Worm (Caenorhabditis elegans) whole organism, mixed stage, embryonic: ENCODE results near the gene clec-255.

ENCODE experiments used
- M03D4.4 ChIP-seq: sonication (generic microtip); optimal IDR thresholded peaks from 2 replicates; lab custom pipeline; 2017; ENCODE audit warnings: mild to moderate bottlenecking, missing genetic modification characterization, missing compliant biosample characterization
- blmp-1 ChIP-seq: fragments of 150-350 bp; optimal IDR thresholded peaks from 2 replicates; lab custom pipeline; 2014; ENCODE audit warnings: missing biosample characterization, missing genetic modification characterization
- ceh-39 ChIP-seq: fragments of 150-350 bp; optimal IDR thresholded peaks from 2 replicates; lab custom pipeline; 2014; ENCODE audit warnings: missing biosample characterization, missing genetic modification characterization
- ceh-43 ChIP-seq: fragments of 200-800 bp; sonication (Bioruptor generic); optimal IDR thresholded peaks from 2 replicates; lab custom pipeline; 2018; ENCODE audit warnings: mild to moderate bottlenecking, missing genetic modification characterization, moderate library complexity, missing compliant biosample characterization
- ceh-83 ChIP-seq: fragments of 200-800 bp; sonication (Bioruptor generic); optimal IDR thresholded peaks from 2 replicates; lab custom pipeline; 2018; ENCODE audit warnings: mild to moderate bottlenecking, missing genetic modification characterization, missing compliant biosample characterization
- ces-1 ChIP-seq: fragments of 150-350 bp; optimal IDR thresholded peaks from 2 replicates; lab custom pipeline; 2014; ENCODE audit warnings: missing biosample characterization, missing genetic modification reagents, missing genetic modification characterization
- cnd-1 ChIP-seq: fragments of 200-800 bp; sonication (Bioruptor generic); optimal IDR thresholded peaks from 2 replicates; lab custom pipeline; 2018; ENCODE audit warnings: mild to moderate bottlenecking, missing genetic modification characterization, missing compliant biosample characterization
- elt-1 ChIP-seq: sonication (generic microtip); optimal IDR thresholded peaks from 2 replicates; lab custom pipeline; 2017; ENCODE audit warnings: missing genetic modification characterization, mild to moderate bottlenecking, missing compliant biosample characterization, antibody characterized with exemption, moderate library complexity, borderline replicate concordance; ENCODE audit not compliant: insufficient read depth
- elt-3 ChIP-seq: fragments of 150-350 bp; optimal IDR thresholded peaks from 2 replicates; lab custom pipeline; 2014; ENCODE audit warnings: missing biosample characterization, missing genetic modification characterization
- flh-1 ChIP-seq: fragments of 200-800 bp; sonication (Bioruptor generic); optimal IDR thresholded peaks from 2 replicates; lab custom pipeline; 2018; ENCODE audit warnings: mild to moderate bottlenecking, missing genetic modification characterization, moderate library complexity, missing compliant biosample characterization
- hlh-1 ChIP-seq: fragments of 150-350 bp; optimal IDR thresholded peaks from 2 replicates; lab custom pipeline; 2014; ENCODE audit warnings: missing biosample characterization, missing genetic modification reagents, missing genetic modification characterization
- lin-13 ChIP-seq: fragments of 150-350 bp; optimal IDR thresholded peaks from 2 replicates; lab custom pipeline; 2014; ENCODE audit warnings: missing biosample characterization, missing genetic modification characterization
- lin-32 ChIP-seq: fragments of 200-800 bp; sonication (Bioruptor generic); optimal IDR thresholded peaks from 2 replicates; lab custom pipeline; 2018; ENCODE audit warnings: mild to moderate bottlenecking, missing genetic modification characterization, missing compliant biosample characterization
- lsy-2 ChIP-seq: fragments of 150-350 bp; optimal IDR thresholded peaks from 2 replicates; lab custom pipeline; 2014; ENCODE audit warnings: missing biosample characterization, missing genetic modification characterization
- mab-5 ChIP-seq: fragments of 150-350 bp; optimal IDR thresholded peaks from 2 replicates; lab custom pipeline; 2014; ENCODE audit warnings: missing biosample characterization, missing genetic modification characterization
- mep-1 ChIP-seq: fragments of 150-350 bp; optimal IDR thresholded peaks from 2 replicates; lab custom pipeline; 2017; ENCODE audit warnings: missing biosample characterization, missing genetic modification reagents, missing genetic modification characterization, inconsistent platforms
- mls-2 ChIP-seq: sonication (generic microtip); optimal IDR thresholded peaks from 2 replicates; lab custom pipeline; 2016; ENCODE audit warnings: mild to moderate bottlenecking, missing genetic modification characterization, moderate library complexity, missing compliant biosample characterization
- nhr-2 ChIP-seq: fragments of 150-350 bp; optimal IDR thresholded peaks from 2 replicates; lab custom pipeline; 2014; ENCODE audit warnings: missing biosample characterization, missing genetic modification characterization
- nhr-237 ChIP-seq: fragments of 150-350 bp; optimal IDR thresholded peaks from 2 replicates; lab custom pipeline; 2014; ENCODE audit warnings: missing biosample characterization, missing genetic modification characterization
- nhr-28 ChIP-seq: fragments of 150-350 bp; optimal IDR thresholded peaks from 2 replicates; lab custom pipeline; 2014; ENCODE audit warnings: missing biosample characterization, missing genetic modification characterization
- pha-4 ChIP-seq: fragments of 150-350 bp; optimal IDR thresholded peaks from 2 replicates; lab custom pipeline; 2018; ENCODE audit warnings: missing biosample characterization, missing genetic modification reagents, missing genetic modification characterization
- sem-2 ChIP-seq: fragments of 200-800 bp; sonication (Bioruptor generic); optimal IDR thresholded peaks from 2 replicates; lab custom pipeline; 2018; ENCODE audit warnings: mild to moderate bottlenecking, missing genetic modification characterization, missing compliant biosample characterization
- snpc-4 ChIP-seq: fragments of 150-350 bp; optimal IDR thresholded peaks from 2 replicates; lab custom pipeline; 2014; ENCODE audit warnings: missing biosample characterization, missing genetic modification characterization
- sptf-1 ChIP-seq: sonication (generic microtip); optimal IDR thresholded peaks from 2 replicates; lab custom pipeline; 2017; ENCODE audit warnings: mild to moderate bottlenecking, missing genetic modification characterization, moderate library complexity, missing compliant biosample characterization
- tbx-8 ChIP-seq: fragments of 200-800 bp; sonication (Bioruptor generic); optimal IDR thresholded peaks from 2 replicates; lab custom pipeline; 2018; ENCODE audit warnings: mild to moderate bottlenecking, missing genetic modification characterization, moderate library complexity, missing compliant biosample characterization
- unc-120 ChIP-seq: sonication (generic microtip); optimal IDR thresholded peaks from 2 replicates; lab custom pipeline; 2017; ENCODE audit warnings: missing genetic modification characterization, missing compliant biosample characterization; ENCODE audit not compliant: poor library complexity, severe bottlenecking
- unc-62 ChIP-seq: fragments of 150-350 bp; optimal IDR thresholded peaks from 2 replicates; lab custom pipeline; 2014; ENCODE audit warnings: missing biosample characterization, missing genetic modification reagents, missing genetic modification characterization

clec-255 gene

DNA sequence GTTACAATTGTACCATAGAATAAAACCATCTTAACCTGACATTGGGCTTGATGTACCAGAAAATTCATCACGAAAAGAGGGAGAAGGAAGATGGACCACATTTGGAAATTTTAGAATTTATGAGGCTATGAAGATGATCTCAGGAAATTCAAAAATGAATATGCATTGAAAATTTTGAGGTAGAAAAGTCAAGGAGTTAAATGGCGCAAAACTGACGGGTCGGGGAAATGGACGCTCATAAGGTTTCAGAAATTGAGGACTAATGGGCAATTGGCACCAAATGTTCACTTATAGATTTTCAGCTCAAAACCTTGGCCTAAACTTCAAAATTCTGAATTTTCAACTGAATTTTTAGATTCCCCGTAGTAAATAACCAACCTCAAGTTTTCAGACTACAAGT lies at the start of gene clec-255:
Gene clec-255 (minus strand): TSS at position 101 of the 400 bp plus-strand sequence.
- no peak for TF ChIP-seq mep-1 (tag; lab: Kevin White, UChicago)
- TF ChIP-seq cnd-1 (tag; lab: Kevin White, UChicago) = no peak
- TF ChIP-seq ces-1 (GFP tag; lab: Kevin White, UChicago) = no peak
- no peak for TF ChIP-seq unc-62 (GFP tag; lab: Kevin White, UChicago)
- TF ChIP-seq lsy-2 (tag; lab: Kevin White, UChicago) = no peak
- no peak for TF ChIP-seq ceh-83 (GFP tag; lab: Kevin White, UChicago)
- no peak for TF ChIP-seq nhr-237 (tag; lab: Kevin White, UChicago)
- no peak for TF ChIP-seq ceh-43
- no peak for TF ChIP-seq unc-120 (tag; lab: Kevin White, UChicago)
- TF ChIP-seq M03D4.4 (tag; lab: Kevin White, UChicago) = no peak

DNA sequence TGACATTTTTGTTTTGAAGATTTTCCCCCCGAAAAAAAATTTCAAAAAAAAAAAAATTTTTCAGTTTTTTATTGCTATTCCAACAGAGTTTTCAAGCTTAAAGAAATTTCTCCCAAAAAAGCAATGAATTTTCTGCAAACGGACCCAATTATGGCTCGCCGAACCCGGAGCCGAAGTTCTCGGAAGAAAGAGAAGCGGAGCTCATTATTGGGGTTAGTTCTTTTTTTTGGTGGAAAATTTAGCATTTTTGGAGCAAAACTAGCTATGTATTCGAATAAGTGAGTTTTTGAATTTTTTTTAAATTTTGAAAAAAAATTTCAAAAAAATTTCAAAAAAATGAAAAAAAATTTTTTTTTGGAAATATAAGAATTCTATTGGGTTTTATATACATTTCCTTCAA lies 49.1 kb upstream of the clec-255 start, which contains the start of gene ncs-5:
Gene ncs-5 (plus strand): TSS at position 124 of the 400 bp plus-strand sequence.
- TF ChIP-seq unc-62 (GFP tag; lab: Kevin White, UChicago) (no peak), hlh-1 (tag; lab: Kevin White, UChicago) (no peak)

DNA sequence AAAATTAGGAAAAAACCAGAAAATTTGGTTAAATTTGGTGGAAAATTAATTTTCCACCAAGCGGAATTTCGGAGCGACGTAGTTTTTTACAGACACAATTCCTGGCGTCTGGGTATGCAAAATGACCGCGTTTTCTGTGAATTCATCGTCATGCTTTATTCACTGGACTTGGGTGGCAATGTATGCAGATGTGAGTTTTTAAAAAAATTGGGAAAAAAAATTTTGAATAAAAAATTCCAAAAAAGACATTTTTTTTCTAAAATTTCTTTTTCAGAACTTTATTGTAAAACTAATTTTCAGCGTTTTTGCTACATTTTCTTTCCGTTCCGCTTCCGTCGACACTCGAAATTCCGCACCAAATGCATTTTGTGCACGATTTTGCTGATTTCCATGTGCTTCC lies 40.8 kb upstream of the clec-255 start, which contains the start of gene C54E10.7:
Gene C54E10.7 (plus strand): TSS at position 301 of the 400 bp plus-strand sequence.
- no peak for TF ChIP-seq ceh-39 (tag; lab: Kevin White, UChicago)

DNA sequence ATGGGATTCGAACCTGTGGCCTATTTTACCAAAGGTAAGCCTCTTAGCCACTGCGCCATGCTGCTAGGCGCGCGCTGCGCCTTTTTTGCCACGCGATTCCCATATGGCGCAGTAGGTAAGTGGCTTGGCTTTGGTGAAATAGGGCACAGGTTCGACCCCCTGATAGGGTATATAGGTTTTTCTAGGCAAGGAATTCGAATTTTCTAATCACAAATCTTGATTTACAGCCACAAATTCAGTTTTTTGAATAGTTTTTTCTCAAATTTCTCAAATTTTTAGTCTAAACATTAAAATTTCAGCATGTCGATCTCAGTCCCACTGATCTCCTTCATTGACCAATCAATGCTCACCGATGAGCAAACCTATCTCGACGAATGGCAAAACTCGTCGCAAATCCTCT lies 40.2 kb upstream of the clec-255 start, which contains the start of gene C54E10.3:
Gene C54E10.3 (plus strand): TSS at position 301 of the 400 bp plus-strand sequence.
- TF ChIP-seq nhr-28 (tag; lab: Kevin White, UChicago) (no peak), pha-4 (no peak), lin-13 (tag; lab: Kevin White, UChicago) (no peak), unc-62 (GFP tag; lab: Kevin White, UChicago) (no peak), nhr-2 (tag; lab: Kevin White, UChicago) (no peak), flh-1 (GFP tag; lab: Kevin White, UChicago) (no peak), ces-1 (GFP tag; lab: Kevin White, UChicago) (no peak), snpc-4 (tag; lab: Kevin White, UChicago) (no peak), blmp-1 (tag; lab: Kevin White, UChicago) (no peak), tbx-8 (GFP tag; lab: Kevin White, UChicago) (no peak), hlh-1 (tag; lab: Kevin White, UChicago) (no peak), mls-2 (no peak), mab-5 (tag; lab: Kevin White, UChicago) (no peak), mep-1 (tag; lab: Kevin White, UChicago) (no peak), lin-32 (GFP tag; lab: Kevin White, UChicago) (no peak), unc-120 (tag; lab: Kevin White, UChicago) (no peak)
- TF ChIP-seq, all 35 proteins: peak for 0

DNA sequence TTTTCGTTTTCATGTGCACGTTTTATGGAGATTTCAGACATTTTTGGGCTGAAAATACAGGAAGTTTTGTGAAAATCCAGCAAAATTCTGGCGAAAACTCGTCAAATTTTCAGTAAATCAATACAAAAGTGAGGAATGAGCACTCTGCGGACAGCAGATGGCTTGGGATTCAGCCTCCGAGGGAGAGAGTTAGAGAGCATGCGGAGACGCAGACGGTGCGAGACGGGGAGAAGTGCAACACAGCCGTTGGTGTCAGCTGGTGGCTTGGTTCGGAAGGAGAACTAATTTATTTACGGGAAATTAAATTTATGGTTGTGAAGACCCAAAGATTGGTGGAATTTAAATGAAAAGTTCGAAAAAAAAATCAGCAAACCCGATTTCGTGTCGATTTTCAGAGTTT lies 38.1 kb upstream of the clec-255 start, which contains the start of gene C54E10.6:
Gene C54E10.6 (minus strand): TSS at position 109 of the 400 bp plus-strand sequence.
- no peak for TF ChIP-seq elt-1 (tag; lab: Kevin White, UChicago)
- TF ChIP-seq sem-2 (GFP tag; lab: Kevin White, UChicago) = no peak
- peak; percentile 96 for TF ChIP-seq ces-1 (GFP tag; lab: Kevin White, UChicago)
- TF ChIP-seq hlh-1 (tag; lab: Kevin White, UChicago) = peak; percentile 95
- no peak for TF ChIP-seq snpc-4 (tag; lab: Kevin White, UChicago)
- TF ChIP-seq sptf-1 (tag; lab: Kevin White, UChicago) = no peak
- no peak for TF ChIP-seq ceh-83 (GFP tag; lab: Kevin White, UChicago)
- TF ChIP-seq blmp-1 (tag; lab: Kevin White, UChicago) = no peak
- peak; percentile 23 for TF ChIP-seq unc-62 (GFP tag; lab: Kevin White, UChicago)
- no peak for TF ChIP-seq flh-1 (GFP tag; lab: Kevin White, UChicago)
- TF ChIP-seq elt-3 (tag; lab: Kevin White, UChicago) = no peak
- peak; percentile 73 for TF ChIP-seq lin-32 (GFP tag; lab: Kevin White, UChicago)
- no peak for TF ChIP-seq lin-13 (tag; lab: Kevin White, UChicago)
- peak; percentile 80 for TF ChIP-seq cnd-1 (tag; lab: Kevin White, UChicago)
- no peak for TF ChIP-seq ceh-39 (tag; lab: Kevin White, UChicago)
- peak; percentile 10 for TF ChIP-seq mep-1 (tag; lab: Kevin White, UChicago)
- peak; percentile 12 for TF ChIP-seq unc-120 (tag; lab: Kevin White, UChicago)
